Worm (Caenorhabditis elegans) whole organism, L4/young adult: ENCODE data around the gene csn-5.

Experiments
- W03F9.2 ChIP-seq: fragments of 150-350 bp; optimal IDR thresholded peaks from 2 replicates; lab custom pipeline; 2014; ENCODE audit warnings: missing biosample characterization, missing genetic modification characterization
- dao-5 ChIP-seq: sonication (generic microtip); optimal IDR thresholded peaks from 2 replicates; lab custom pipeline; 2016; ENCODE audit warnings: missing genotype, missing genetic modification characterization, moderate library complexity, missing compliant biosample characterization
- him-1 ChIP-seq: sonication (generic microtip); optimal IDR thresholded peaks from 2 replicates; lab custom pipeline; 2016; ENCODE audit warnings: missing genotype, missing genetic modification reagents, missing genetic modification characterization, missing compliant biosample characterization

csn-5 gene

DNA sequence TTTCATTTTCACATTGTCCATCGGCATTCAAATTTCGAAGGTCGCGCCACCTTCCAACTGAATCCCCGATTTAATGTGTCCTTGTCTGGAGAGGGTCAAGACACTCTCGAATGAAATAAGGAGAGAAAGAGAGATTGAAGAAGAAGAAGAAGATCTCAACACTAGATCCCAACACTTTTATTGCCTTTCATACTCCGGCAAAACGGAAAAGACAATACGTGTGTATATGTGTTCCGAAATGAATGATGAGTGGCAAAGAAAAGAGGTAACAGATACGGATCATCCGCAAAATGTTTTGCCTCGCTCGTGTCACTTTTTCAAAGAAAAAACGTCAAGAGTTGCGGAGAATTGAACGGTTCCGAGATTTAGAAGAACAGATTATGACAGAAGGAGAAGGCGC lies 51.0 kb downstream of the csn-5 start:
- TF ChIP-seq W03F9.2 (tag; lab: Kevin White, UChicago) (no peak), him-1 (no peak), dao-5 (tag; lab: Kevin White, UChicago) (no peak)
